Fruit fly (Drosophila melanogaster): ENCODE measurements around the gene CG16762.

CG16762 gene

dm6 chr3L:2489438-2489837, 14.0 kb upstream of the CG16762 start (continued):
- no peak for TF ChIP-seq ftz-f1 (GFP tag; optimal IDR thresholded peaks at IDR 0.05)
- TF ChIP-seq cad (GFP tag; optimal IDR thresholded peaks at IDR 0.05) = no peak
- 0 out of 3 replicates have a peak, but pooled peaks have one; percentile 21 for TF ChIP-seq so (GFP tag; IDR thresholded peaks at IDR 0.05)
- no peak for TF ChIP-seq mld (GFP tag; IDR thresholded peaks at IDR 0.05; ENCODE audit: partially characterized antibody)
- TF ChIP-seq CG16863 (GFP tag; optimal IDR thresholded peaks at IDR 0.05) = no peak
- no peak for TF ChIP-seq jing (GFP tag; optimal IDR thresholded peaks at IDR 0.05)
- no peak for TF ChIP-seq BEAF-32 (GFP tag; optimal IDR thresholded peaks at IDR 0.05)
- no peak for TF ChIP-seq Lim3 (GFP tag; IDR thresholded peaks at IDR 0.05)
- peak; percentile 62 for TF ChIP-seq Camta (GFP tag; optimal IDR thresholded peaks at IDR 0.05)
- TF ChIP-seq CG17328 (GFP tag; IDR thresholded peaks at IDR 0.05) = peak; percentile 40; the same call in 1 of the 2 replicates
- no peak; the same call in 1 of the 2 replicates for TF ChIP-seq CG4360 (GFP tag; IDR thresholded peaks at IDR 0.05)
- no peak for TF ChIP-seq lov (optimal IDR thresholded peaks at IDR 0.05)
- 0 out of 3 replicates have a peak, but pooled peaks have one; percentile 27 for TF ChIP-seq lov (GFP tag; IDR thresholded peaks at IDR 0.05)
- peak; percentile 60 for TF ChIP-seq CG12104 (GFP tag; optimal IDR thresholded peaks at IDR 0.05)
- peak; percentile 12 for TF ChIP-seq CG34376 (GFP tag; optimal IDR thresholded peaks at IDR 0.05)
- peak; percentile 79; the same call in 2 of the 3 replicates for TF ChIP-seq ci (GFP tag; IDR thresholded peaks at IDR 0.05)
- TF ChIP-seq CG7372 (GFP tag; IDR thresholded peaks at IDR 0.05) = no peak
- peak; percentile 66; the same call in 1 of the 2 replicates for TF ChIP-seq vvl (GFP tag; IDR thresholded peaks at IDR 0.05)
- TF ChIP-seq Kr (GFP tag; optimal IDR thresholded peaks at IDR 0.05) = no peak
- TF ChIP-seq CG10267 (tag; optimal IDR thresholded peaks at IDR 0.05) = peak; percentile 7
- TF ChIP-seq CG1647 (GFP tag; optimal IDR thresholded peaks at IDR 0.05) = no peak
- no peak for TF ChIP-seq mam (GFP tag; optimal IDR thresholded peaks at IDR 0.05)
- peak; percentile 72 for TF ChIP-seq CG15601 (tag; optimal IDR thresholded peaks at IDR 0.05)
- peak; percentile 37; the same call in 1 of the 2 replicates for TF ChIP-seq Atf6 (GFP tag; IDR thresholded peaks at IDR 0.05)
- no peak for TF ChIP-seq NC2α (GFP tag; optimal IDR thresholded peaks at IDR 0.05)
- TF ChIP-seq ATbp (GFP tag; optimal IDR thresholded peaks at IDR 0.05) = peak; percentile 86
- peak; percentile 68 for TF ChIP-seq Xrp1 (GFP tag; IDR thresholded peaks at IDR 0.05)
- TF ChIP-seq Nf-YA (GFP tag; IDR thresholded peaks at IDR 0.05) = peak; percentile 43; the same call in 1 of the 2 replicates
- TF ChIP-seq CG4854 (GFP tag; optimal IDR thresholded peaks at IDR 0.05) = peak; percentile 43
- TF ChIP-seq cwo (GFP tag; optimal IDR thresholded peaks at IDR 0.05) = no peak
- TF ChIP-seq ap (GFP tag; IDR thresholded peaks at IDR 0.05) = peak; percentile 3; the same call in 1 of the 2 replicates
- TF ChIP-seq CG33557 (GFP tag; optimal IDR thresholded peaks at IDR 0.05) = peak; percentile 35
- TF ChIP-seq Antp (GFP tag; optimal IDR thresholded peaks at IDR 0.05) = no peak
- no peak for TF ChIP-seq lbe (GFP tag; optimal IDR thresholded peaks at IDR 0.05)
- peak; percentile 11; the same call in 1 of the 2 replicates for TF ChIP-seq sens-2 (GFP tag; IDR thresholded peaks at IDR 0.05)
- no peak for TF ChIP-seq Dip3 (GFP tag; optimal IDR thresholded peaks at IDR 0.05)
- peak; percentile 52 for TF ChIP-seq CG18262 (tag; optimal IDR thresholded peaks at IDR 0.05)
- no peak for TF ChIP-seq prd (optimal IDR thresholded peaks at IDR 0.05)
- TF ChIP-seq prd (GFP tag; IDR thresholded peaks at IDR 0.05) = peak; percentile 39; the same call in 1 of the 3 replicates
- TF ChIP-seq nmo (GFP tag; optimal IDR thresholded peaks at IDR 0.05) = no peak
- no peak for TF ChIP-seq ERR (GFP tag; optimal IDR thresholded peaks at IDR 0.05)
- no peak for TF ChIP-seq gro (GFP tag; optimal IDR thresholded peaks at IDR 0.05)
- no peak for TF ChIP-seq ems (GFP tag; optimal IDR thresholded peaks at IDR 0.05)
- TF ChIP-seq CG8359 (GFP tag; optimal IDR thresholded peaks at IDR 0.05; ENCODE audit: borderline replicate concordance) = peak; percentile 49
- TF ChIP-seq Blimp-1 (GFP tag; optimal IDR thresholded peaks at IDR 0.05) = peak; percentile 71
- peak; percentile 36 for TF ChIP-seq kah (GFP tag; optimal IDR thresholded peaks at IDR 0.05)
- peak; percentile 79 for TF ChIP-seq wek (GFP tag; optimal IDR thresholded peaks at IDR 0.05)
- peak; percentile 12 for TF ChIP-seq Lhr (GFP tag; optimal IDR thresholded peaks at IDR 0.05)
- TF ChIP-seq gsb (GFP tag; IDR thresholded peaks at IDR 0.05) = no peak
- TF ChIP-seq CG3407 (GFP tag; optimal IDR thresholded peaks at IDR 0.05) = peak; percentile 70
- TF ChIP-seq E2f2 (GFP tag; IDR thresholded peaks at IDR 0.05) = no peak
